Fruit fly (Drosophila melanogaster) Kc167 (cell line): Measurements from ENCODE around the gene CG5071.

ENCODE experiments used
- Myc ChIP-seq: fragments of >200 bp; optimal IDR thresholded peaks from 2 replicates; lab custom pipeline; 2017; ENCODE audit warnings: missing external identifiers
- Sin3A ChIP-seq: fragments of >200 bp; optimal IDR thresholded peaks from 2 replicates; lab custom pipeline; 2018; ENCODE audit warnings: missing external identifiers
- psq ChIP-seq: fragments of >200 bp; optimal IDR thresholded peaks from 2 replicates; lab custom pipeline; 2017; ENCODE audit warnings: missing external identifiers

dm6 chr3R:25631079-25631478 is 12.9 kb downstream of the CG5071 start:
- no peak for TF ChIP-seq psq (lab: Kevin White, UChicago)
- no peak for TF ChIP-seq Sin3A
- no peak for TF ChIP-seq Myc (lab: Kevin White, UChicago)
